Worm (Caenorhabditis elegans) whole organism, young adult: ENCODE results near the gene ZC395.5.

Source experiments
- B0019.2 ChIP-seq: fragments of 200-800 bp; sonication (Bioruptor generic); conservative IDR thresholded peaks from 2 replicates; pipeline ENCODE4 v1.3.6; 2022; ENCODE audit warnings: missing genetic modification reagents, missing genetic modification characterization, missing compliant biosample characterization
- B0261.1 ChIP-seq: sonication (generic microtip); optimal IDR thresholded peaks from 2 replicates; lab custom pipeline; 2016; ENCODE audit warnings: mild to moderate bottlenecking, missing genetic modification characterization, moderate library complexity, missing compliant biosample characterization
- C17E4.6 ChIP-seq: fragments of 200-800 bp; sonication (Bioruptor generic); IDR thresholded peaks from 2 replicates; pipeline ENCODE4 v1.3.6; 2022; ENCODE audit warnings: missing genetic modification reagents, missing genetic modification characterization, missing compliant biosample characterization
- F22D6.2 ChIP-seq: sonication (generic microtip); optimal IDR thresholded peaks from 2 replicates; lab custom pipeline; 2016; ENCODE audit warnings: mild to moderate bottlenecking, missing genetic modification characterization, missing compliant biosample characterization
- F23B12.7 ChIP-seq: sonication (generic microtip); optimal IDR thresholded peaks from 2 replicates; lab custom pipeline; 2017; ENCODE audit warnings: missing genetic modification characterization, mild to moderate bottlenecking, missing compliant biosample characterization, antibody characterized with exemption, moderate library complexity; ENCODE audit not compliant: insufficient read depth
- F33H1.4 ChIP-seq: fragments of 200-800 bp; sonication (Bioruptor generic); IDR thresholded peaks from 2 replicates; pipeline ENCODE4 v1.3.6; 2022; ENCODE audit warnings: missing genetic modification reagents, missing genetic modification characterization, missing compliant biosample characterization
- F49E8.2 ChIP-seq: sonication (generic microtip); optimal IDR thresholded peaks from 3 replicates; lab custom pipeline; 2017; ENCODE audit warnings: missing genetic modification characterization, mild to moderate bottlenecking, missing compliant biosample characterization, antibody characterized with exemption, moderate library complexity; ENCODE audit not compliant: insufficient read depth
- F52B5.7 ChIP-seq: sonication (generic microtip); optimal IDR thresholded peaks from 2 replicates; lab custom pipeline; 2016; ENCODE audit warnings: mild to moderate bottlenecking, missing genetic modification characterization, missing compliant biosample characterization
- Y95B8A.8 ChIP-seq: fragments of 200-800 bp; sonication (Bioruptor generic); IDR thresholded peaks from 2 replicates; pipeline ENCODE4 v1.3.6; 2022; ENCODE audit warnings: missing genetic modification reagents, missing genetic modification characterization, missing compliant biosample characterization
- ZK185.1 ChIP-seq: sonication (generic microtip); optimal IDR thresholded peaks from 2 replicates; lab custom pipeline; 2016; ENCODE audit warnings: mild to moderate bottlenecking, missing genetic modification characterization, missing compliant biosample characterization; ENCODE audit not compliant: poor library complexity, severe bottlenecking
- aptf-3 ChIP-seq: fragments of 200-800 bp; sonication (Bioruptor generic); IDR thresholded peaks from 2 replicates; pipeline ENCODE4 v1.3.6; 2022; ENCODE audit warnings: missing genetic modification characterization, missing compliant biosample characterization
- attf-3 ChIP-seq: fragments of 200-800 bp; sonication (Bioruptor generic); conservative IDR thresholded peaks from 2 replicates; pipeline ENCODE4 v1.3.6; 2022; ENCODE audit warnings: missing genetic modification reagents, missing genetic modification characterization, missing compliant biosample characterization
- attf-5 ChIP-seq: fragments of 200-800 bp; sonication (Bioruptor generic); optimal IDR thresholded peaks from 2 replicates; lab custom pipeline; 2018; ENCODE audit warnings: mild to moderate bottlenecking, missing genetic modification characterization, missing compliant biosample characterization
- cebp-2 ChIP-seq: fragments of 200-800 bp; sonication (Bioruptor generic); IDR thresholded peaks from 2 replicates; pipeline ENCODE4 v1.3.6; 2022; ENCODE audit warnings: missing genetic modification characterization, missing compliant biosample characterization
- ceh-100 ChIP-seq: fragments of 200-800 bp; sonication (Bioruptor generic); IDR thresholded peaks from 2 replicates; pipeline ENCODE4 v1.3.6; 2022; ENCODE audit warnings: missing genetic modification reagents, missing genetic modification characterization, missing compliant biosample characterization
- ceh-27 ChIP-seq: fragments of 200-800 bp; sonication (Bioruptor generic); optimal IDR thresholded peaks from 2 replicates; lab custom pipeline; 2018; ENCODE audit warnings: mild to moderate bottlenecking, missing genetic modification characterization, moderate library complexity, missing compliant biosample characterization
- ceh-58 ChIP-seq: fragments of 200-800 bp; sonication (Bioruptor generic); IDR thresholded peaks from 2 replicates; pipeline ENCODE4 v1.3.6; 2022; ENCODE audit warnings: missing genetic modification characterization, missing compliant biosample characterization
- ceh-79 ChIP-seq: sonication (generic microtip); optimal IDR thresholded peaks from 2 replicates; lab custom pipeline; 2017; ENCODE audit warnings: mild to moderate bottlenecking, missing genetic modification characterization, missing compliant biosample characterization
- dox-1 ChIP-seq: fragments of 200-800 bp; sonication (Bioruptor generic); IDR thresholded peaks from 2 replicates; pipeline ENCODE4 v1.3.6; 2022; ENCODE audit warnings: missing genetic modification reagents, missing genetic modification characterization, missing compliant biosample characterization
- dpff-1 ChIP-seq: sonication (generic microtip); optimal IDR thresholded peaks from 2 replicates; lab custom pipeline; 2017; ENCODE audit warnings: mild to moderate bottlenecking, missing genetic modification characterization, missing compliant biosample characterization
- egl-18 ChIP-seq: fragments of 200-800 bp; sonication (Bioruptor generic); IDR thresholded peaks from 2 replicates; pipeline ENCODE4 v1.3.6; 2022; ENCODE audit warnings: missing genetic modification reagents, missing genetic modification characterization, missing compliant biosample characterization
- ekl-4 ChIP-seq: fragments of 200-800 bp; sonication (Bioruptor generic); IDR thresholded peaks from 2 replicates; pipeline ENCODE4 v1.3.6; 2022; ENCODE audit warnings: missing genetic modification reagents, missing genetic modification characterization, missing compliant biosample characterization
- him-1 ChIP-seq: sonication (generic microtip); optimal IDR thresholded peaks from 2 replicates; lab custom pipeline; 2016; ENCODE audit warnings: missing genotype, missing genetic modification reagents, missing genetic modification characterization, missing compliant biosample characterization
- hlh-26 ChIP-seq: fragments of 200-800 bp; sonication (Bioruptor generic); conservative IDR thresholded peaks from 2 replicates; pipeline ENCODE4 v1.3.6; 2022; ENCODE audit warnings: missing genetic modification reagents, missing genetic modification characterization, missing compliant biosample characterization
- hmg-1.2 ChIP-seq: fragments of 200-800 bp; sonication (Bioruptor generic); IDR thresholded peaks from 2 replicates; pipeline ENCODE4 v1.3.6; 2022; ENCODE audit warnings: missing genetic modification reagents, missing genetic modification characterization, missing compliant biosample characterization
- hrde-1 ChIP-seq: sonication (generic microtip); optimal IDR thresholded peaks from 2 replicates; lab custom pipeline; 2016; ENCODE audit warnings: missing genetic modification characterization, mild to moderate bottlenecking, missing compliant biosample characterization, moderate library complexity, missing genotype, missing genetic modification reagents, borderline replicate concordance
- hsf-1 ChIP-seq: fragments of 200-800 bp; sonication (Bioruptor generic); IDR thresholded peaks from 2 replicates; pipeline ENCODE4 v1.3.6; 2022; ENCODE audit warnings: missing genetic modification reagents, missing genetic modification characterization, missing compliant biosample characterization
- let-607 ChIP-seq, 2 experiments: fragments of 200-800 bp in 1 of 2; sonication (Bioruptor generic) in 1 of 2; sonication (generic microtip) in 1 of 2; optimal IDR thresholded peaks; 2 replicates each; lab custom pipeline; 2016 to 2018; ENCODE audit warnings: mild to moderate bottlenecking in 2 of 2, missing compliant biosample characterization in 2 of 2, missing genetic modification characterization in 2 of 2, moderate library complexity in 2 of 2, missing genotype in 1 of 2
- lin-26 ChIP-seq: fragments of 200-800 bp; sonication (Bioruptor generic); IDR thresholded peaks from 2 replicates; pipeline ENCODE4 v1.3.6; 2022; ENCODE audit warnings: missing genetic modification reagents, missing genetic modification characterization, missing compliant biosample characterization
- lin-40 ChIP-seq: sonication (generic microtip); optimal IDR thresholded peaks from 2 replicates; lab custom pipeline; 2016; ENCODE audit warnings: missing genetic modification characterization, mild to moderate bottlenecking, missing compliant biosample characterization, missing genotype, missing genetic modification reagents
- lin-54 ChIP-seq: fragments of 200-800 bp; sonication (Bioruptor generic); optimal IDR thresholded peaks from 2 replicates; lab custom pipeline; 2018; ENCODE audit warnings: mild to moderate bottlenecking, missing genetic modification characterization, missing compliant biosample characterization
- madf-3 ChIP-seq: fragments of 200-800 bp; sonication (Bioruptor generic); IDR thresholded peaks from 2 replicates; pipeline ENCODE4 v1.3.6; 2022; ENCODE audit warnings: missing genetic modification reagents, missing genetic modification characterization, missing compliant biosample characterization
- madf-6 ChIP-seq: fragments of 200-800 bp; sonication (Bioruptor generic); IDR thresholded peaks from 2 replicates; pipeline ENCODE4 v1.3.6; 2022; ENCODE audit warnings: missing genetic modification reagents, missing genetic modification characterization, missing compliant biosample characterization
- mes-4 ChIP-seq: sonication (generic microtip); optimal IDR thresholded peaks from 2 replicates; lab custom pipeline; 2016; ENCODE audit warnings: missing genotype, missing genetic modification characterization, missing compliant biosample characterization
- nfya-2 ChIP-seq: fragments of 200-800 bp; sonication (Bioruptor generic); IDR thresholded peaks from 2 replicates; pipeline ENCODE4 v1.3.6; 2022; ENCODE audit warnings: missing genetic modification reagents, missing genetic modification characterization, missing compliant biosample characterization
- nfyb-1 ChIP-seq: fragments of 200-800 bp; sonication (Bioruptor generic); IDR thresholded peaks from 2 replicates; pipeline ENCODE4 v1.3.6; 2022; ENCODE audit warnings: missing genetic modification reagents, missing genetic modification characterization, missing compliant biosample characterization
- nhr-120 ChIP-seq: fragments of 200-800 bp; sonication (Bioruptor generic); IDR thresholded peaks from 2 replicates; pipeline ENCODE4 v1.3.6; 2022; ENCODE audit warnings: missing genetic modification characterization, missing compliant biosample characterization
- nhr-179 ChIP-seq: sonication (generic microtip); optimal IDR thresholded peaks from 2 replicates; lab custom pipeline; 2016; ENCODE audit warnings: mild to moderate bottlenecking, missing genetic modification characterization, missing compliant biosample characterization
- rcor-1 ChIP-seq: fragments of 200-800 bp; sonication (Bioruptor generic); IDR thresholded peaks from 2 replicates; pipeline ENCODE4 v1.3.6; 2022; ENCODE audit warnings: missing genetic modification reagents, missing genetic modification characterization, missing compliant biosample characterization
- snpc-1.3 ChIP-seq: sonication (generic microtip); optimal IDR thresholded peaks from 2 replicates; lab custom pipeline; 2017; ENCODE audit warnings: missing genetic modification characterization, mild to moderate bottlenecking, missing compliant biosample characterization, antibody characterized with exemption, moderate library complexity, missing genotype, missing genetic modification reagents; ENCODE audit not compliant: insufficient read depth
- somi-1 ChIP-seq: fragments of 200-800 bp; sonication (Bioruptor generic); optimal IDR thresholded peaks from 2 replicates; lab custom pipeline; 2018; ENCODE audit warnings: mild to moderate bottlenecking, missing genetic modification characterization, missing compliant biosample characterization
- tbx-9 ChIP-seq: sonication (generic microtip); optimal IDR thresholded peaks from 2 replicates; lab custom pipeline; 2016; ENCODE audit warnings: borderline replicate concordance, missing genetic modification characterization, inconsistent platforms, missing compliant biosample characterization
- zfh-2 ChIP-seq: fragments of 200-800 bp; sonication (Bioruptor generic); conservative IDR thresholded peaks from 2 replicates; pipeline ENCODE4 v1.3.6; 2022; ENCODE audit warnings: missing genetic modification reagents, missing genetic modification characterization, missing compliant biosample characterization
- ztf-28 ChIP-seq: fragments of 200-800 bp; sonication (Bioruptor generic); IDR thresholded peaks from 2 replicates; pipeline ENCODE4 v1.3.6; 2022; ENCODE audit warnings: missing genetic modification reagents, missing genetic modification characterization, missing compliant biosample characterization

ZC395.5 gene

ce11 chrIII:5274715-5275355 lies 7.2 kb downstream of the ZC395.5 start, which contains the start of the genes daf-41 and toc-1:
daf-41 (minus strand) TSS chrIII:5274765.
toc-1 (plus strand) TSS chrIII:5275251.
- TF ChIP-seq ZK185.1 (tag; lab: Kevin White, UChicago) (no peak), dox-1 (peak; percentile 15; the same call in 1 of the 2 replicates), lin-54 (GFP tag; lab: Kevin White, UChicago) (peak; percentile 39), nfya-2 (GFP tag; lab: Robert Waterston, UW) (no peak), tbx-9 (tag; lab: Kevin White, UChicago) (no peak), F33H1.4 (GFP tag; lab: Robert Waterston, UW) (peak; percentile 80), let-607 (tag; optimal IDR thresholded peaks at IDR 0.05; lab: Kevin White, UChicago) (peak; percentile 77 to 86), nhr-120 (GFP tag; lab: Robert Waterston, UW) (no peak), hsf-1 (GFP tag; lab: Robert Waterston, UW) (peak; percentile 83)

ce11 chrIII:5277740-5278139 lies 10.1 kb downstream of the ZC395.5 start, which contains the start of gene clk-1:
clk-1 (plus strand) TSS chrIII:5277894.
- TF ChIP-seq Y95B8A.8 (GFP tag; lab: Robert Waterston, UW) (no peak), mes-4 (tag; lab: Kevin White, UChicago) (no peak), ceh-27 (GFP tag; lab: Kevin White, UChicago) (no peak), madf-6 (peak; percentile 24; the same call in 1 of the 2 replicates), egl-18 (no peak), lin-26 (no peak), him-1 (tag; lab: Kevin White, UChicago) (no peak), hmg-1.2 (GFP tag; lab: Robert Waterston, UW) (no peak), F52B5.7 (tag; lab: Kevin White, UChicago) (peak; percentile 6), lin-40 (tag; lab: Kevin White, UChicago) (no peak), C17E4.6 (GFP tag; lab: Robert Waterston, UW) (no peak), zfh-2 (no peak), dpff-1 (tag; lab: Kevin White, UChicago) (peak; percentile 4), nfyb-1 (GFP tag; lab: Robert Waterston, UW) (0 out of 2 replicates have a peak, but pooled peaks have one; percentile 8), ceh-79 (tag; lab: Kevin White, UChicago) (no peak), snpc-1.3 (no peak), hrde-1 (no peak), hsf-1 (GFP tag; lab: Robert Waterston, UW) (0 out of 2 replicates have a peak, but pooled peaks have one; percentile 55), somi-1 (no peak), cebp-2 (GFP tag; lab: Robert Waterston, UW) (no peak), hlh-26 (GFP tag; lab: Robert Waterston, UW) (no peak), B0261.1 (tag; lab: Kevin White, UChicago) (no peak), attf-3 (GFP tag; lab: Robert Waterston, UW) (no peak), ekl-4 (GFP tag; lab: Robert Waterston, UW) (0 out of 2 replicates have a peak, but pooled peaks have one; percentile 33), nhr-179 (tag; lab: Kevin White, UChicago) (no peak), madf-3 (GFP tag; lab: Robert Waterston, UW) (no peak), F49E8.2 (tag; lab: Kevin White, UChicago) (no peak), ceh-58 (no peak), B0019.2 (GFP tag; lab: Robert Waterston, UW) (no peak), F22D6.2 (tag; lab: Kevin White, UChicago) (no peak), rcor-1 (GFP tag; lab: Robert Waterston, UW) (no peak), aptf-3 (GFP tag; lab: Robert Waterston, UW) (no peak), attf-5 (GFP tag; lab: Kevin White, UChicago) (no peak), ceh-100 (GFP tag; lab: Robert Waterston, UW) (no peak), F23B12.7 (tag; lab: Kevin White, UChicago) (no peak), ztf-28 (GFP tag; lab: Robert Waterston, UW) (no peak)
